Worm (Caenorhabditis elegans): Measurements from ENCODE around the gene F29A7.6.

The F29A7.6 gene

ce11 chrII:2736156-2736728 is 16.2 kb downstream of the F29A7.6 start, which contains the start of gene T05A8.8:
Gene T05A8.8 (plus strand): TSS chrII:2736678.
- TF ChIP-seq gei-17 (GFP tag; optimal IDR thresholded peaks at IDR 0.05) (no peak), tbp1 (GFP tag; optimal IDR thresholded peaks at IDR 0.05) (peak; percentile 86), sptf-2 (GFP tag; optimal IDR thresholded peaks at IDR 0.05) (no peak), F23B12.7 (tag; optimal IDR thresholded peaks at IDR 0.05; ENCODE audit: insufficient read depth) (no peak), rpc-1 (optimal IDR thresholded peaks at IDR 0.05) (peak; percentile 48), rpc-1 (tag; optimal IDR thresholded peaks at IDR 0.05) (peak; percentile 74), nfya-2 (GFP tag; IDR thresholded peaks at IDR 0.05) (no peak), madf-6 (GFP tag; IDR thresholded peaks at IDR 0.05) (peak; percentile 32; the same call in 1 of the 2 replicates), chd-7 (tag; optimal IDR thresholded peaks at IDR 0.05) (no peak), Y79H2A.3 (GFP tag; conservative IDR thresholded peaks at IDR 0.05) (no peak), nhr-120 (GFP tag; IDR thresholded peaks at IDR 0.05) (0 out of 2 replicates have a peak, but pooled peaks have one; percentile 40), dpl-1 (GFP tag; optimal IDR thresholded peaks at IDR 0.05) (no peak), ama-1 (optimal IDR thresholded peaks at IDR 0.05) (no peak), ama-1 (GFP tag; optimal IDR thresholded peaks at IDR 0.05) (no peak), pha-4 (tag; optimal IDR thresholded peaks at IDR 0.05) (no peak), D2030.7 (GFP tag; IDR thresholded peaks at IDR 0.05) (peak; percentile 45), attf-3 (GFP tag; conservative IDR thresholded peaks at IDR 0.05) (no peak), mel-28 (tag; optimal IDR thresholded peaks at IDR 0.05; ENCODE audit: borderline replicate concordance) (no peak), F57A8.1 (GFP tag; optimal IDR thresholded peaks at IDR 0.05) (no peak), F55B11.4 (tag; optimal IDR thresholded peaks at IDR 0.05; ENCODE audit: borderline replicate concordance, insufficient read depth) (no peak), nhr-80 (tag; optimal IDR thresholded peaks at IDR 0.05) (no peak), B0261.1 (tag; optimal IDR thresholded peaks at IDR 0.05) (no peak), aptf-3 (GFP tag; IDR thresholded peaks at IDR 0.05) (no peak), T07F8.4 (tag; optimal IDR thresholded peaks at IDR 0.05) (no peak), attf-6 (GFP tag; IDR thresholded peaks at IDR 0.05) (no peak), ztf-6 (GFP tag; IDR thresholded peaks at IDR 0.05) (no peak), K11D2.4 (GFP tag; IDR thresholded peaks at IDR 0.05) (no peak), hsf-1 (GFP tag; IDR thresholded peaks at IDR 0.05) (0 out of 2 replicates have a peak, but pooled peaks have one; percentile 15), let-607 (tag; optimal IDR thresholded peaks at IDR 0.05) (no peak), cebp-1 (GFP tag; IDR thresholded peaks at IDR 0.05) (no peak), cebp-1 (tag; optimal IDR thresholded peaks at IDR 0.05) (no peak), snpc-1.3 (tag; optimal IDR thresholded peaks at IDR 0.05; ENCODE audit: insufficient read depth) (no peak), hrde-1 (tag; optimal IDR thresholded peaks at IDR 0.05; ENCODE audit: borderline replicate concordance) (no peak), hmg-1.2 (GFP tag; IDR thresholded peaks at IDR 0.05) (peak; percentile 23; the same call in 1 of the 2 replicates), lin-26 (GFP tag; IDR thresholded peaks at IDR 0.05) (peak; percentile 50; the same call in 1 of the 2 replicates), B0035.1 (tag; optimal IDR thresholded peaks at IDR 0.05) (no peak), ztf-28 (GFP tag; IDR thresholded peaks at IDR 0.05) (no peak), madf-8 (GFP tag; conservative IDR thresholded peaks at IDR 0.05) (no peak), him-1 (tag; optimal IDR thresholded peaks at IDR 0.05) (no peak), snpc-1.1 (tag; optimal IDR thresholded peaks at IDR 0.05; ENCODE audit: insufficient read depth) (no peak), lin-40 (tag; optimal IDR thresholded peaks at IDR 0.05) (no peak), zfh-2 (GFP tag; conservative IDR thresholded peaks at IDR 0.05) (no peak), athp-1 (tag; optimal IDR thresholded peaks at IDR 0.05) (no peak), nfyb-1 (GFP tag; IDR thresholded peaks at IDR 0.05) (0 out of 2 replicates have a peak, but pooled peaks have one; percentile 14), rcor-1 (GFP tag; IDR thresholded peaks at IDR 0.05) (no peak)
